Worm (Caenorhabditis elegans): Measurements from ENCODE around the gene pigw-1.

pigw-1 gene

DNA sequence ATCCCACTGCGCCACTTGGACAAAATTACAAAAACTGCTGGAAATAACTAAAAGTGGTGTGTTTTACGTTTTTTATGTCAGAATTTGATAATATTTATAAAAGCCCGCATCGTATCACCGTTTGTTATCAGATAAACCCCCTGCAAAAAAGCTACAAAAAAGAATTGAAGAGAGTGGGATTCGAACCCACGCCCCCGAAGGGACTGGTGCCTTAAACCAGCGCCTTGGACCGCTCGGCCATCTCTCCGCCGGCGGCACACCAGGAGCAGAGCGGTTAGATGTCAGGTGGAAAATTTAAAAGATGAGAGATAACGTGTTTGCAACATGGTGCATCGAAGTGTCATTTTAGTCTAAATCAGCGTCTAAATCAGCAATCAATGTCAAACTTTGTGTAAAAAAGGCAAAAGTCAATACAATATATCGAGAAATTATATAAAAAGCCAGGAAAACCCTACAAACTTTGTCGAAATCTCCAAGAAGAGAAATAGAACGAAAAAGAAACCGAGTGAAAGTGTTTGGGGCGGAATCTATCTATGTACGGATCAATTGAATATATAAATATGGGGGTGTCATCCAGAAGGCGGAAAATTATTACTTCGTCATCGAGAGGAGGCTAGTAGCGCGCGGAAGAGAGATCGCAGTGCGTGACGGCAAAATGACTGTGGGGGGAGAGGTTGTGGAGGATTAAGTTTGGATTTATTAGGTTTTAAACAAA is 23.2 kb downstream of the pigw-1 start (continued):
- TF ChIP-seq pbrm-1 (GFP tag; IDR thresholded peaks at IDR 0.05) (peak; percentile 68), tbp1 (GFP tag; optimal IDR thresholded peaks at IDR 0.05) (peak; percentile 90), chd-7 (tag; optimal IDR thresholded peaks at IDR 0.05) (peak; percentile 33), athp-1 (tag; optimal IDR thresholded peaks at IDR 0.05) (peak; percentile 3), F57A8.1 (GFP tag; optimal IDR thresholded peaks at IDR 0.05) (no peak), B0261.1 (tag; optimal IDR thresholded peaks at IDR 0.05) (peak; percentile 83), F37B4.10 (GFP tag; IDR thresholded peaks at IDR 0.05) (no peak), let-607 (tag; optimal IDR thresholded peaks at IDR 0.05) (peak in 1 of 2 experiments; percentile 11), him-1 (tag; optimal IDR thresholded peaks at IDR 0.05) (peak; percentile 87), ceh-91 (GFP tag; IDR thresholded peaks at IDR 0.05) (0 out of 2 replicates have a peak, but pooled peaks have one; percentile 39), nhr-80 (tag; optimal IDR thresholded peaks at IDR 0.05) (peak; percentile 11), Y95B8A.8 (GFP tag; IDR thresholded peaks at IDR 0.05) (peak; percentile 26; the same call in 1 of the 2 replicates), F52B5.7 (tag; optimal IDR thresholded peaks at IDR 0.05) (peak; percentile 48), mxl-1 (tag; optimal IDR thresholded peaks at IDR 0.05) (no peak), egl-44 (GFP tag; IDR thresholded peaks at IDR 0.05) (peak; percentile 83; the same call in 1 of the 2 replicates), pha-4 (tag; optimal IDR thresholded peaks at IDR 0.05) (no peak), snpc-1.3 (tag; optimal IDR thresholded peaks at IDR 0.05; ENCODE audit: insufficient read depth) (peak; percentile 30), snpc-1.1 (tag; optimal IDR thresholded peaks at IDR 0.05; ENCODE audit: insufficient read depth) (peak; percentile 4), nhr-90 (tag; optimal IDR thresholded peaks at IDR 0.05) (peak; percentile 54), C17E4.6 (GFP tag; IDR thresholded peaks at IDR 0.05) (no peak), Y56A3A.18 (GFP tag; IDR thresholded peaks at IDR 0.05) (0 out of 2 replicates have a peak, but pooled peaks have one; percentile 50), K11D2.4 (GFP tag; IDR thresholded peaks at IDR 0.05) (no peak), madf-3 (GFP tag; IDR thresholded peaks at IDR 0.05) (no peak), nhr-120 (GFP tag; IDR thresholded peaks at IDR 0.05) (no peak), nfyb-1 (GFP tag; IDR thresholded peaks at IDR 0.05) (peak; percentile 58; the same call in 1 of the 2 replicates), ceh-27 (GFP tag; optimal IDR thresholded peaks at IDR 0.05) (no peak), hrde-1 (tag; optimal IDR thresholded peaks at IDR 0.05; ENCODE audit: borderline replicate concordance) (no peak), rpc-1 (optimal IDR thresholded peaks at IDR 0.05) (peak; percentile 63), rpc-1 (tag; optimal IDR thresholded peaks at IDR 0.05) (peak; percentile 78), F33H1.4 (GFP tag; IDR thresholded peaks at IDR 0.05) (0 out of 2 replicates have a peak, but pooled peaks have one; percentile 17), F10E7.11 (tag; optimal IDR thresholded peaks at IDR 0.05) (no peak), rec-8 (tag; optimal IDR thresholded peaks at IDR 0.05) (no peak), lsl-1 (GFP tag; optimal IDR thresholded peaks at IDR 0.05) (peak; percentile 45), madf-6 (GFP tag; IDR thresholded peaks at IDR 0.05) (peak; percentile 59; the same call in 1 of the 2 replicates), lin-54 (GFP tag; optimal IDR thresholded peaks at IDR 0.05) (peak; percentile 31), egrh-3 (GFP tag; IDR thresholded peaks at IDR 0.05) (peak; percentile 77), lin-26 (GFP tag; IDR thresholded peaks at IDR 0.05) (peak; percentile 42; the same call in 1 of the 2 replicates), ztf-3 (GFP tag; optimal IDR thresholded peaks at IDR 0.05) (peak; percentile 26), ztf-18 (tag; optimal IDR thresholded peaks at IDR 0.05) (peak; percentile 33), F49E8.2 (tag; optimal IDR thresholded peaks at IDR 0.05; ENCODE audit: insufficient read depth) (peak; percentile 15)
